Fruit fly (Drosophila melanogaster) S2 (cell line): ENCODE results near the gene Mpp6.

Experiments used
- CG8478 ChIP-seq: fragments of >200 bp; optimal IDR thresholded peaks from 2 replicates; lab custom pipeline; 2018
- CTCF ChIP-seq, 2 experiments: fragments of >200 bp; optimal IDR thresholded peaks; 2 replicates each; lab custom pipeline; 2018

- TF ChIP-seq CTCF (optimal IDR thresholded peaks at IDR 0.05; lab: Kevin White, UChicago) = no peak
- no peak for TF ChIP-seq CG8478 (lab: Kevin White, UChicago)
These were observed 44.2 kb upstream of the Mpp6 start for dm6 chr2L:21111849-21112248.
